Worm (Caenorhabditis elegans) whole organism, early embryonic: ENCODE measurements around the gene Y46E12A.5.

Experiments
- aly-1 ChIP-seq: sonication (generic microtip); optimal IDR thresholded peaks from 2 replicates; lab custom pipeline; 2016; ENCODE audit warnings: missing genetic modification characterization, missing compliant biosample characterization
- ama-1 ChIP-seq: fragments of 150-350 bp; optimal IDR thresholded peaks from 2 replicates; lab custom pipeline; 2014
- ceh-13 ChIP-seq: fragments of 200-800 bp; sonication (Bioruptor generic); optimal IDR thresholded peaks from 2 replicates; lab custom pipeline; 2018; ENCODE audit warnings: mild to moderate bottlenecking, missing genetic modification characterization, missing compliant biosample characterization
- ceh-36 ChIP-seq: sonication (generic microtip); optimal IDR thresholded peaks from 2 replicates; lab custom pipeline; 2016; ENCODE audit warnings: missing genetic modification characterization, inconsistent platforms, missing compliant biosample characterization
- ets-7 ChIP-seq: sonication (generic microtip); optimal IDR thresholded peaks from 2 replicates; lab custom pipeline; 2016; ENCODE audit warnings: missing genotype, missing genetic modification characterization, missing compliant biosample characterization
- flt-1 ChIP-seq: fragments of 200-800 bp; sonication (Bioruptor generic); IDR thresholded peaks from 2 replicates; pipeline ENCODE4 v1.3.6; 2022; ENCODE audit warnings: missing genetic modification characterization, missing compliant biosample characterization
- hmbx-1 ChIP-seq: sonication (generic microtip); optimal IDR thresholded peaks from 2 replicates; lab custom pipeline; 2016; ENCODE audit warnings: mild to moderate bottlenecking, missing genetic modification characterization, missing compliant biosample characterization
- hmg-4 ChIP-seq: fragments of 200-800 bp; sonication (Bioruptor generic); optimal IDR thresholded peaks from 2 replicates; lab custom pipeline; 2018; ENCODE audit warnings: mild to moderate bottlenecking, missing genetic modification characterization, missing compliant biosample characterization
- hnd-1 ChIP-seq: sonication (generic microtip); optimal IDR thresholded peaks from 2 replicates; lab custom pipeline; 2016; ENCODE audit warnings: missing genetic modification characterization, missing compliant biosample characterization
- pes-1 ChIP-seq: fragments of 200-800 bp; sonication (Bioruptor generic); IDR thresholded peaks from 2 replicates; pipeline ENCODE4 v1.3.6; 2022; ENCODE audit warnings: missing genetic modification reagents, missing genetic modification characterization, missing compliant biosample characterization
- scrt-1 ChIP-seq: fragments of 200-800 bp; sonication (Bioruptor generic); IDR thresholded peaks from 2 replicates; pipeline ENCODE4 v1.3.6; 2022; ENCODE audit warnings: missing genetic modification characterization, missing compliant biosample characterization
- sea-1 ChIP-seq: fragments of 200-800 bp; sonication (Bioruptor generic); conservative IDR thresholded peaks from 2 replicates; pipeline ENCODE4 v1.3.6; 2022; ENCODE audit warnings: missing genetic modification characterization, missing compliant biosample characterization
- tbx-11 ChIP-seq: fragments of 200-800 bp; sonication (Bioruptor generic); IDR thresholded peaks from 2 replicates; pipeline ENCODE4 v1.3.6; 2022; ENCODE audit warnings: missing genetic modification characterization, missing compliant biosample characterization

ce11 chrIII:1764463-1764862 lies 6.4 kb upstream of the Y46E12A.5 start:
- TF ChIP-seq ama-1 (lab: Kevin White, UChicago) (no peak), aly-1 (tag; lab: Kevin White, UChicago) (no peak), ceh-36 (tag; lab: Kevin White, UChicago) (no peak), scrt-1 (no peak), ets-7 (tag; lab: Kevin White, UChicago) (no peak), flt-1 (GFP tag; lab: Robert Waterston, UW) (no peak), pes-1 (GFP tag; lab: Robert Waterston, UW) (no peak), sea-1 (GFP tag; lab: Robert Waterston, UW) (no peak), hnd-1 (tag; lab: Kevin White, UChicago) (no peak), hmbx-1 (tag; lab: Kevin White, UChicago) (no peak), ceh-13 (GFP tag; lab: Kevin White, UChicago) (no peak), hmg-4 (GFP tag; lab: Kevin White, UChicago) (no peak), tbx-11 (no peak)
